Fruit fly (Drosophila melanogaster): ENCODE results near the gene CG46396.

dm6 chr3R:6294046-6294445 is 9.8 kb upstream of the CG46396 start:
- TF ChIP-seq CG8478 (optimal IDR thresholded peaks at IDR 0.05) (no peak), usp (GFP tag; optimal IDR thresholded peaks at IDR 0.05) (no peak), pan (optimal IDR thresholded peaks at IDR 0.05) (no peak), psq (optimal IDR thresholded peaks at IDR 0.05) (no peak), Dll (optimal IDR thresholded peaks at IDR 0.05) (no peak)

Measured in whole organism.